Worm (Caenorhabditis elegans) whole organism, L4 larva: ENCODE results near the gene F28C6.8.

Source experiments
- F10B5.3 ChIP-seq: sonication (generic microtip); optimal IDR thresholded peaks from 2 replicates; lab custom pipeline; 2016; ENCODE audit warnings: mild to moderate bottlenecking, missing genetic modification characterization, missing compliant biosample characterization
- F26F4.8 ChIP-seq: fragments of 200-800 bp; sonication (Bioruptor generic); conservative IDR thresholded peaks from 2 replicates; pipeline ENCODE4 v1.3.6; 2022; ENCODE audit warnings: missing genetic modification characterization, missing compliant biosample characterization
- F44E2.7 ChIP-seq: fragments of 200-800 bp; sonication (Bioruptor generic); IDR thresholded peaks from 2 replicates; pipeline ENCODE4 v2.1.2; 2022; ENCODE audit warnings: missing genetic modification characterization, missing compliant biosample characterization
- F49E8.2 ChIP-seq: sonication (generic microtip); optimal IDR thresholded peaks from 2 replicates; lab custom pipeline; 2016; ENCODE audit warnings: missing compliant biosample characterization, mild to moderate bottlenecking, missing genetic modification characterization, borderline replicate concordance
- T26A8.4 ChIP-seq: fragments of 200-800 bp; sonication (Bioruptor generic); IDR thresholded peaks from 2 replicates; pipeline ENCODE4 v1.3.6; 2022; ENCODE audit warnings: missing genetic modification characterization, missing compliant biosample characterization
- Y48G9A.11 ChIP-seq: fragments of 200-800 bp; sonication (Bioruptor generic); IDR thresholded peaks from 2 replicates; pipeline ENCODE4 v1.3.6; 2022; ENCODE audit warnings: missing genetic modification reagents, missing genetic modification characterization, missing compliant biosample characterization
- Y5F2A.4 ChIP-seq: fragments of 200-800 bp; sonication (Bioruptor generic); optimal IDR thresholded peaks from 2 replicates; lab custom pipeline; 2018; ENCODE audit warnings: mild to moderate bottlenecking, missing genetic modification characterization, missing compliant biosample characterization
- ZK337.2 ChIP-seq: fragments of 200-800 bp; sonication (Bioruptor generic); IDR thresholded peaks from 2 replicates; pipeline ENCODE4 v1.3.6; 2022; ENCODE audit warnings: missing genetic modification reagents, missing genetic modification characterization, missing compliant biosample characterization
- ama-1 ChIP-seq: fragments of 150-350 bp; optimal IDR thresholded peaks from 2 replicates; lab custom pipeline; 2014; ENCODE audit warnings: inconsistent platforms, mixed read lengths
- arid-1 ChIP-seq: fragments of 200-800 bp; sonication (Bioruptor generic); conservative IDR thresholded peaks from 2 replicates; pipeline ENCODE4 v1.3.6; 2022; ENCODE audit warnings: missing genetic modification reagents, missing genetic modification characterization, missing compliant biosample characterization
- ceh-20 ChIP-seq: fragments of 200-800 bp; sonication (Bioruptor generic); IDR thresholded peaks from 2 replicates; pipeline ENCODE4 v1.3.6; 2022; ENCODE audit warnings: missing genetic modification reagents, missing genetic modification characterization, missing compliant biosample characterization
- ceh-62 ChIP-seq: sonication (generic microtip); optimal IDR thresholded peaks from 2 replicates; lab custom pipeline; 2017; ENCODE audit warnings: missing biosample characterization, missing genetic modification characterization
- daf-12 ChIP-seq: fragments of 150-350 bp; optimal IDR thresholded peaks from 2 replicates; lab custom pipeline; 2014; ENCODE audit warnings: missing biosample characterization, missing genetic modification reagents, missing genetic modification characterization
- daf-8 ChIP-seq: fragments of 200-800 bp; sonication (Bioruptor generic); IDR thresholded peaks from 2 replicates; pipeline ENCODE4 v1.3.6; 2022; ENCODE audit warnings: missing genetic modification characterization, missing compliant biosample characterization
- dmd-6 ChIP-seq: fragments of 200-800 bp; sonication (Bioruptor generic); IDR thresholded peaks from 2 replicates; pipeline ENCODE4 v1.3.6; 2022; ENCODE audit warnings: missing genetic modification reagents, missing genetic modification characterization, missing compliant biosample characterization
- duxl-1 ChIP-seq: sonication (generic microtip); optimal IDR thresholded peaks from 2 replicates; lab custom pipeline; 2016; ENCODE audit warnings: mild to moderate bottlenecking, missing genetic modification characterization, moderate library complexity, missing compliant biosample characterization; ENCODE audit not compliant: poor library complexity
- egl-43 ChIP-seq: fragments of 200-800 bp; sonication (Bioruptor generic); IDR thresholded peaks from 2 replicates; pipeline ENCODE4 v1.3.6; 2022; ENCODE audit warnings: missing genetic modification reagents, missing genetic modification characterization, missing compliant biosample characterization
- hif-1 ChIP-seq, 2 experiments: sonication (generic microtip); optimal IDR thresholded peaks; 2 replicates each; lab custom pipeline; 2016 to 2017; ENCODE audit warnings: missing compliant biosample characterization in 2 of 2, missing genetic modification characterization in 2 of 2, missing genetic modification reagents in 2 of 2, missing genotype in 2 of 2, mild to moderate bottlenecking in 1 of 2
- hlh-11 ChIP-seq: fragments of 200-800 bp; sonication (Bioruptor generic); optimal IDR thresholded peaks from 2 replicates; lab custom pipeline; 2018; ENCODE audit warnings: mild to moderate bottlenecking, missing genetic modification characterization, missing compliant biosample characterization
- hlh-30 ChIP-seq: sonication (generic microtip); optimal IDR thresholded peaks from 2 replicates; lab custom pipeline; 2017; ENCODE audit warnings: antibody characterized with exemption, mild to moderate bottlenecking, missing genetic modification characterization, missing compliant biosample characterization; ENCODE audit not compliant: insufficient read depth
- hmg-1.1 ChIP-seq: fragments of 200-800 bp; sonication (Bioruptor generic); IDR thresholded peaks from 2 replicates; pipeline ENCODE4 v1.3.6; 2022; ENCODE audit warnings: missing genetic modification reagents, missing genetic modification characterization, missing compliant biosample characterization
- jun-1 ChIP-seq: fragments of 150-350 bp; optimal IDR thresholded peaks from 2 replicates; lab custom pipeline; 2014; ENCODE audit warnings: missing biosample characterization, missing genetic modification reagents, missing genetic modification characterization
- lim-7 ChIP-seq: fragments of 200-800 bp; sonication (Bioruptor generic); IDR thresholded peaks from 2 replicates; pipeline ENCODE4 v1.3.6; 2022; ENCODE audit warnings: missing genetic modification characterization, missing compliant biosample characterization
- lin-1 ChIP-seq: fragments of 200-800 bp; sonication (Bioruptor generic); IDR thresholded peaks from 2 replicates; pipeline ENCODE4 v1.3.6; 2022; ENCODE audit warnings: missing genetic modification reagents, missing genetic modification characterization, missing compliant biosample characterization
- lin-13 ChIP-seq: fragments of 150-350 bp; optimal IDR thresholded peaks from 2 replicates; lab custom pipeline; 2014; ENCODE audit warnings: missing biosample characterization, missing genetic modification reagents, missing genetic modification characterization
- lir-3 ChIP-seq: sonication (generic microtip); optimal IDR thresholded peaks from 2 replicates; lab custom pipeline; 2016; ENCODE audit warnings: mild to moderate bottlenecking, missing genetic modification characterization, missing compliant biosample characterization
- mdl-1 ChIP-seq, 2 experiments: fragments of 150-350 bp in 1 of 2; sonication (generic microtip) in 1 of 2; optimal IDR thresholded peaks; 2 replicates each; lab custom pipeline; 2014 to 2017; ENCODE audit warnings: missing biosample characterization in 2 of 2, missing genetic modification characterization in 2 of 2
- mdt-29 ChIP-seq: fragments of 200-800 bp; sonication (Bioruptor generic); IDR thresholded peaks from 2 replicates; pipeline ENCODE4 v1.3.6; 2022; ENCODE audit warnings: missing genetic modification reagents, missing genetic modification characterization, missing compliant biosample characterization
- nhr-102 ChIP-seq: sonication (generic microtip); optimal IDR thresholded peaks from 2 replicates; lab custom pipeline; 2016; ENCODE audit warnings: mild to moderate bottlenecking, missing genetic modification characterization, moderate library complexity, missing compliant biosample characterization
- nhr-11 ChIP-seq: fragments of 150-350 bp; optimal IDR thresholded peaks from 2 replicates; lab custom pipeline; 2014; ENCODE audit warnings: missing biosample characterization, missing genetic modification characterization
- nhr-237 ChIP-seq: sonication (generic microtip); optimal IDR thresholded peaks from 2 replicates; lab custom pipeline; 2017; ENCODE audit warnings: missing biosample characterization, missing genetic modification characterization
- nhr-25 ChIP-seq: sonication (generic microtip); optimal IDR thresholded peaks from 2 replicates; lab custom pipeline; 2017; ENCODE audit warnings: missing genetic modification characterization, mild to moderate bottlenecking, missing compliant biosample characterization, antibody characterized with exemption, moderate library complexity, borderline replicate concordance; ENCODE audit not compliant: insufficient read depth
- nhr-28 ChIP-seq: fragments of 150-350 bp; optimal IDR thresholded peaks from 2 replicates; lab custom pipeline; 2014; ENCODE audit warnings: missing biosample characterization, missing genetic modification characterization
- nhr-76 ChIP-seq: fragments of 150-350 bp; optimal IDR thresholded peaks from 2 replicates; lab custom pipeline; 2014; ENCODE audit warnings: missing biosample characterization, missing genetic modification characterization
- php-3 ChIP-seq: fragments of 200-800 bp; sonication (Bioruptor generic); IDR thresholded peaks from 2 replicates; pipeline ENCODE4 v1.3.6; 2022; ENCODE audit warnings: missing genetic modification reagents, missing genetic modification characterization, missing compliant biosample characterization
- rbr-2 ChIP-seq: sonication (generic microtip); optimal IDR thresholded peaks from 2 replicates; lab custom pipeline; 2016; ENCODE audit warnings: missing genotype, missing genetic modification characterization, missing compliant biosample characterization
- snpc-1.2 ChIP-seq: fragments of 200-800 bp; sonication (Bioruptor generic); IDR thresholded peaks from 2 replicates; pipeline ENCODE4 v1.3.6; 2022; ENCODE audit warnings: missing genetic modification reagents, missing genetic modification characterization, missing compliant biosample characterization
- spr-3 ChIP-seq: fragments of 200-800 bp; sonication (Bioruptor generic); optimal IDR thresholded peaks from 2 replicates; lab custom pipeline; 2018; ENCODE audit warnings: mild to moderate bottlenecking, missing genetic modification characterization, missing compliant biosample characterization
- tra-1 ChIP-seq: fragments of 200-800 bp; sonication (Bioruptor generic); IDR thresholded peaks from 2 replicates; pipeline ENCODE4 v1.3.6; 2022; ENCODE audit warnings: missing genetic modification reagents, missing genetic modification characterization, missing compliant biosample characterization
- unc-130 ChIP-seq: sonication (generic microtip); optimal IDR thresholded peaks from 2 replicates; lab custom pipeline; 2016; ENCODE audit warnings: missing genetic modification reagents, missing genetic modification characterization, missing compliant biosample characterization
- vab-7 ChIP-seq: fragments of 200-800 bp; sonication (Bioruptor generic); IDR thresholded peaks from 2 replicates; pipeline ENCODE4 v1.3.6; 2022; ENCODE audit warnings: missing genetic modification reagents, missing genetic modification characterization, missing compliant biosample characterization
- zfp-2 ChIP-seq: sonication (generic microtip); optimal IDR thresholded peaks from 2 replicates; lab custom pipeline; 2016; ENCODE audit warnings: mild to moderate bottlenecking, missing genetic modification characterization, missing compliant biosample characterization
- zip-11 ChIP-seq: fragments of 200-800 bp; sonication (Bioruptor generic); IDR thresholded peaks from 2 replicates; pipeline ENCODE4 v1.3.6; 2022; ENCODE audit warnings: missing genetic modification characterization, missing compliant biosample characterization

The F28C6.8 gene

ce11 chrII:8610585-8610984 is 3.9 kb downstream of the F28C6.8 start:
- TF ChIP-seq daf-12 (tag; lab: Kevin White, UChicago) (no peak), dmd-6 (no peak), zfp-2 (tag; lab: Kevin White, UChicago) (no peak), F10B5.3 (tag; lab: Kevin White, UChicago) (no peak), T26A8.4 (GFP tag; lab: Robert Waterston, UW) (no peak), zip-11 (no peak), vab-7 (no peak), jun-1 (tag; lab: Kevin White, UChicago) (no peak), mdl-1 (tag; optimal IDR thresholded peaks at IDR 0.05; lab: Kevin White, UChicago) (no peak), mdt-29 (no peak), tra-1 (GFP tag; lab: Robert Waterston, UW) (no peak), nhr-237 (no peak), nhr-28 (no peak), php-3 (GFP tag; lab: Robert Waterston, UW) (no peak), spr-3 (GFP tag; lab: Kevin White, UChicago) (no peak), lin-13 (GFP tag; lab: Kevin White, UChicago) (no peak), lim-7 (GFP tag; lab: Robert Waterston, UW) (no peak), nhr-76 (no peak)

ce11 chrII:8611330-8611729 is 4.7 kb downstream of the F28C6.8 start:
- TF ChIP-seq nhr-25 (tag; lab: Kevin White, UChicago): no peak
- no peak for TF ChIP-seq F44E2.7 (GFP tag; lab: Robert Waterston, UW)
- no peak for TF ChIP-seq rbr-2 (tag; lab: Kevin White, UChicago)
- TF ChIP-seq nhr-76: no peak
- no peak for TF ChIP-seq arid-1 (GFP tag; lab: Robert Waterston, UW)
- TF ChIP-seq zfp-2 (tag; lab: Kevin White, UChicago): no peak
- no peak for TF ChIP-seq lir-3 (tag; lab: Kevin White, UChicago)
- TF ChIP-seq lim-7 (GFP tag; lab: Robert Waterston, UW): no peak
- no peak for TF ChIP-seq hif-1 (tag; optimal IDR thresholded peaks at IDR 0.05; lab: Kevin White, UChicago)
- no peak for TF ChIP-seq daf-8 (GFP tag; lab: Robert Waterston, UW)
- TF ChIP-seq hmg-1.1 (GFP tag; lab: Robert Waterston, UW): no peak
- TF ChIP-seq duxl-1 (tag; lab: Kevin White, UChicago): no peak
- TF ChIP-seq hlh-11 (tag; lab: Kevin White, UChicago): no peak
- TF ChIP-seq egl-43 (GFP tag; lab: Robert Waterston, UW): no peak
- TF ChIP-seq ZK337.2 (GFP tag; lab: Robert Waterston, UW): no peak
- TF ChIP-seq, all 104 proteins: peak for 0

- TF ChIP-seq F49E8.2 (tag; lab: Kevin White, UChicago) (no peak), ama-1 (lab: Kevin White, UChicago) (no peak), hlh-30 (tag; lab: Kevin White, UChicago) (no peak), Y5F2A.4 (no peak), unc-130 (GFP tag; lab: Kevin White, UChicago) (no peak), Y48G9A.11 (no peak), lin-1 (GFP tag; lab: Robert Waterston, UW) (no peak), zip-11 (no peak), F26F4.8 (GFP tag; lab: Robert Waterston, UW) (no peak), snpc-1.2 (GFP tag; lab: Robert Waterston, UW) (no peak), ceh-62 (tag; lab: Kevin White, UChicago) (no peak), hif-1 (tag; optimal IDR thresholded peaks at IDR 0.05; lab: Kevin White, UChicago) (no peak), ceh-20 (GFP tag; lab: Robert Waterston, UW) (no peak), arid-1 (GFP tag; lab: Robert Waterston, UW) (no peak), F44E2.7 (GFP tag; lab: Robert Waterston, UW) (no peak), nhr-102 (tag; lab: Kevin White, UChicago) (no peak), daf-8 (GFP tag; lab: Robert Waterston, UW) (no peak), nhr-11 (no peak)
Observed at ce11 chrII:8612470-8612869, 5.8 kb downstream of the F28C6.8 start, which contains the start of gene T22C8.1. TSS of gene T22C8.1 (plus strand) at chrII:8612770.
